Worm (Caenorhabditis elegans) whole organism, L2 larva: ENCODE results near the gene C08E8.4.

Source experiments
- R02D3.7 ChIP-seq: fragments of 150-350 bp; optimal IDR thresholded peaks from 2 replicates; lab custom pipeline; 2014; ENCODE audit warnings: missing biosample characterization, missing genetic modification characterization
- egl-27 ChIP-seq: sonication (generic microtip); optimal IDR thresholded peaks from 3 replicates; lab custom pipeline; 2017; ENCODE audit warnings: missing biosample characterization, missing genetic modification reagents, missing genetic modification characterization
- lin-39 ChIP-seq: fragments of 150-350 bp; optimal IDR thresholded peaks from 2 replicates; lab custom pipeline; 2014; ENCODE audit warnings: missing biosample characterization, missing genetic modification reagents, missing genetic modification characterization
- nhr-11 ChIP-seq: fragments of 150-350 bp; optimal IDR thresholded peaks from 2 replicates; lab custom pipeline; 2014; ENCODE audit warnings: missing biosample characterization, missing genetic modification characterization
- nhr-237 ChIP-seq: fragments of 150-350 bp; optimal IDR thresholded peaks from 2 replicates; lab custom pipeline; 2014; ENCODE audit warnings: missing biosample characterization, missing genetic modification characterization
- snpc-4 ChIP-seq: fragments of 150-350 bp; optimal IDR thresholded peaks from 2 replicates; lab custom pipeline; 2014; ENCODE audit warnings: missing biosample characterization, missing genetic modification characterization
- zag-1 ChIP-seq: fragments of 150-350 bp; optimal IDR thresholded peaks from 2 replicates; lab custom pipeline; 2014; ENCODE audit warnings: missing biosample characterization, missing genetic modification characterization
- ztf-11 ChIP-seq: sonication (generic microtip); optimal IDR thresholded peaks from 2 replicates; lab custom pipeline; 2017; ENCODE audit warnings: missing biosample characterization, missing genetic modification characterization
- ztf-4 ChIP-seq: fragments of 150-350 bp; optimal IDR thresholded peaks from 2 replicates; lab custom pipeline; 2014; ENCODE audit warnings: missing biosample characterization, missing genetic modification characterization

DNA sequence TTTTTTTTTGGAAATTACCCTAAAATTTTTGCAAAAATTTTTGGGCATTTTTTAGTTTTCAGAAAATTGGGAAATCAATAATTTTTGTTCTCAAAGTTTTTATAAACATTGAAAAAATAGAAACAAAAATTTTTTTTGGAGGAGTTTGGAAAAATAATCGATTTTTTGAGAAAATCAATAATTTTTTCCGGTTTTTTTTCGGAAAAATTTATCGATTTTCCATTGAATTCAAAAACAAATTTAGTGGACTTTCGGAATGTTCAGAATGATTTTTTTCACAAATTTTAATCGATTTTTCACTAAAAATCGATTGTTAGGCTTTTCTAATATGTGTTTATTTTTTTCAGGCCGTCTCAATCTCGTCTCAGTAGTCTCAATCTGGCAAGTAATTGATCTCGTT is 34.0 kb upstream of the C08E8.4 start:
- TF ChIP-seq nhr-237 (tag; lab: Kevin White, UChicago) (no peak), ztf-11 (no peak), nhr-11 (no peak), snpc-4 (tag; lab: Kevin White, UChicago) (no peak), zag-1 (tag; lab: Kevin White, UChicago) (no peak), lin-39 (no peak), R02D3.7 (tag; lab: Kevin White, UChicago) (no peak), egl-27 (no peak), ztf-4 (tag; lab: Kevin White, UChicago) (no peak)
